Worm (Caenorhabditis elegans): ENCODE measurements around the gene Y43F8B.1.

Gene Y43F8B.1

DNA sequence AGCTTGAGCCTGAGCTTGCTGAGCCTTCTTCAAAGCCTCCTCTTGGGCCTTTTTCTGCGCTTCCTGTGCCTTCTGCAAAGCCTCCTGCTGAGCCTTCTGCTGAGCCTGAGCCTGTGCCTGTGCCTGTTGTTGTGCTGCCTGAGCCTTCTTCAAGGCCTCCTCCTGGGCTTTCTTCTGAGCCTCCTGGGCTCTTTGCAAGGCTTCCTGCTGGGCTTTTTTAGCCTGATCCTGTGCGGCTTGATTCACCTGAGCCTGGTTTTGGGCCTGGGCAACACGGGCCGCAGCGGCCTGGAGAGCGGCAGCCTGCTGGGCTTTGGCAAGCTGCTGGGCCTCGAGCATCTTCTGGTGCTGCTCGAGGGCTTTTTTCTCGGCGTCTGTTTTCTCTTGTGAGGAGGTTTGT lies 974 bp downstream of the Y43F8B.1 start:
- TF ChIP-seq tab-1 (GFP tag; IDR thresholded peaks at IDR 0.05) (no peak), cog-1 (tag; optimal IDR thresholded peaks at IDR 0.05) (no peak), ztf-29 (GFP tag; IDR thresholded peaks at IDR 0.05) (no peak), flt-1 (GFP tag; IDR thresholded peaks at IDR 0.05) (no peak), klf-2 (GFP tag; conservative IDR thresholded peaks at IDR 0.05) (no peak), T22C8.4 (GFP tag; IDR thresholded peaks at IDR 0.05) (no peak), ztf-23 (GFP tag; IDR thresholded peaks at IDR 0.05) (no peak), ref-1 (GFP tag; conservative IDR thresholded peaks at IDR 0.05) (no peak), med-1 (GFP tag; optimal IDR thresholded peaks at IDR 0.05; ENCODE audit: insufficient read depth) (no peak)

DNA sequence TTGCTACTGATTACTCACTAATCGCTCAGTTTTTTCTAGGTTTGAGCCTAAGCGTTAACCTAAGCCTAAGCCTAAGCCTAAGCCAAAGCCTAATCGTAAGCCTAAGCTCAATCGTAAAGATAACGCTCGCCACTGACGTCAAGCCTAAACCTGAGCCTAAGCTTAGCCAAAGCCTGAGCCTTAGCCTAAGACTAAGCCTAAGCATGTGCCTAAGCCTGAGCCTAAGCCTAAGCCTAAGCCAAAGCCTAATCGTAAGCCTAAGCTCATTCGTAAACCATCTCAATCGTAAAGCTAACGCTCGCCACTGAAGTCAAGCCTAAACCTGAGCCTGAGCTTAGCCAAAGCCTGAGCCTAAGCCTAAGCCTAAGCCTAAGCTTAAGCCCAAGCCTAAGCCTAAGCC lies 2.5 kb downstream of the Y43F8B.1 start:
- TF ChIP-seq flt-1 (GFP tag; IDR thresholded peaks at IDR 0.05) (no peak), ztf-29 (GFP tag; IDR thresholded peaks at IDR 0.05) (no peak; the same call in 1 of the 2 replicates), T22C8.4 (GFP tag; IDR thresholded peaks at IDR 0.05) (no peak), klf-2 (GFP tag; conservative IDR thresholded peaks at IDR 0.05) (no peak), cog-1 (tag; optimal IDR thresholded peaks at IDR 0.05) (no peak), tab-1 (GFP tag; IDR thresholded peaks at IDR 0.05) (no peak), ztf-23 (GFP tag; IDR thresholded peaks at IDR 0.05) (no peak), ref-1 (GFP tag; conservative IDR thresholded peaks at IDR 0.05) (no peak), med-1 (GFP tag; optimal IDR thresholded peaks at IDR 0.05; ENCODE audit: insufficient read depth) (no peak)

DNA sequence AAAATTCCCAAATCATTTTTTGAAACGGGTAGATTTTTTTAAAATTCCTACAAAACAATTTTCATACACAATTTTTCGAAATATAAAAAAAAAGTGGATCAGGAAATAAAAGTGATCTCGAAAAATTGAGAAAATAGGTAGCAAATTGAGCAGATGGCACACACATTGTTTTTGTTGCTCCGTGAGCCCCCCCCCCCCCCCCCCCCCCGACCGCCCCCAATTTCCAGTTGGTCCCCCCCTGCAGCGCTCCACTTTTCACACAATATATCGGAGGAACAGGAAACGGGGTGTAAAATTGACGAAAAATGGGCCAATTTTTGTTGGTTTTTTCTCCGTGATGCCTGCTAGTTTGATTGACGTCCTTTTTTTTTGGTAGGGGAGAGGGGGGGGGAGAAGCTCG lies 5.1 kb downstream of the Y43F8B.1 start:
- TF ChIP-seq flt-1 (GFP tag; IDR thresholded peaks at IDR 0.05) (no peak), med-1 (GFP tag; optimal IDR thresholded peaks at IDR 0.05; ENCODE audit: insufficient read depth) (no peak), tab-1 (GFP tag; IDR thresholded peaks at IDR 0.05) (no peak), T22C8.4 (GFP tag; IDR thresholded peaks at IDR 0.05) (no peak), ztf-23 (GFP tag; IDR thresholded peaks at IDR 0.05) (no peak), klf-2 (GFP tag; conservative IDR thresholded peaks at IDR 0.05) (no peak), cog-1 (tag; optimal IDR thresholded peaks at IDR 0.05) (no peak), ztf-29 (GFP tag; IDR thresholded peaks at IDR 0.05) (no peak)

DNA sequence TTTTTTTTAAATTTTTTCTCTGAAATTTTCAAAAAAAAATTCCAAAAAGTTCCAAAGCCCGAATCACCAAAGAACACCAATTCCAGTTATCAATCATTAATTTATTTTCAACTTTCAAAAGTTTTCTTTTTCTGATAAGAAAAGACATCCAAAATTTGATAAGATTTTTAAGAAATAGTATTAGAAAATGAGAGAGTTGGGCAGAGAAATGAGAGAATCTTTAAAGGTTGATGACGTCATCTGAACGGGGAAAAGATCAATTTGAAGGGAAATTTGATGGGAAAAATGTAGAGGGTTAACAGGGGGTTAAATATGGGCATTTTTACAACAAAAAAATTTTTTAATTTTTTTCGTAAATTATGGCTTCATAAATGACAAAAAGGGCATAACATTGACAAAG lies 12.5 kb downstream of the Y43F8B.1 start:
- TF ChIP-seq flt-1 (GFP tag; IDR thresholded peaks at IDR 0.05) (no peak), ztf-29 (GFP tag; IDR thresholded peaks at IDR 0.05) (no peak), tab-1 (GFP tag; IDR thresholded peaks at IDR 0.05) (no peak), med-1 (GFP tag; optimal IDR thresholded peaks at IDR 0.05; ENCODE audit: insufficient read depth) (no peak), T22C8.4 (GFP tag; IDR thresholded peaks at IDR 0.05) (no peak), ref-1 (GFP tag; conservative IDR thresholded peaks at IDR 0.05) (no peak), ztf-23 (GFP tag; IDR thresholded peaks at IDR 0.05) (no peak), cog-1 (tag; optimal IDR thresholded peaks at IDR 0.05) (no peak), klf-2 (GFP tag; conservative IDR thresholded peaks at IDR 0.05) (no peak)

DNA sequence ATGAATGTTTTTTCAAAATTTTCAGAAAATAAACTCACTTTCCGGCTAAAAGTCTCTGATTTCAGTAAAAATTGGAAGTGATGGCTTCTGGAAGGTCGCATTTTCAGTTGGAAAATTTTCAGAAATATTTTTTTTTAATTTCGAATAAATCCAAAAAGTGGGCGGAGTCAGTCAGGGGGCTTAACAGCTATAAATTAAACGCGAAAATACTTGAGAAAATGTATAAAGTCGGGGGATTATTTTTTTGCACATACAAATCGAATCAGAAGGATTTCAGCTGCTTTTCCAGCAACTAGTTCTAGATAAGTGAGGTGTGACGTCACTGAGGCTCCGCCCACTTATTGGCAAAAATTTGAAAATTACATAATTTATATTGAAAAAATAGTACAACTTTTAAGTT lies 13.0 kb downstream of the Y43F8B.1 start, which contains the start of gene Y43F8B.2:
Y43F8B.2 (minus strand) TSS at position 101 of the 400 bp plus-strand sequence.
- no peak for TF ChIP-seq klf-2 (GFP tag; conservative IDR thresholded peaks at IDR 0.05)
- no peak for TF ChIP-seq cog-1 (tag; optimal IDR thresholded peaks at IDR 0.05)
- no peak for TF ChIP-seq ztf-23 (GFP tag; IDR thresholded peaks at IDR 0.05)
- TF ChIP-seq T22C8.4 (GFP tag; IDR thresholded peaks at IDR 0.05) = no peak
- no peak for TF ChIP-seq med-1 (GFP tag; optimal IDR thresholded peaks at IDR 0.05; ENCODE audit: insufficient read depth)
- TF ChIP-seq ztf-29 (GFP tag; IDR thresholded peaks at IDR 0.05) = no peak
- no peak for TF ChIP-seq ref-1 (GFP tag; conservative IDR thresholded peaks at IDR 0.05)
- TF ChIP-seq flt-1 (GFP tag; IDR thresholded peaks at IDR 0.05) = no peak
- no peak for TF ChIP-seq tab-1 (GFP tag; IDR thresholded peaks at IDR 0.05)

DNA sequence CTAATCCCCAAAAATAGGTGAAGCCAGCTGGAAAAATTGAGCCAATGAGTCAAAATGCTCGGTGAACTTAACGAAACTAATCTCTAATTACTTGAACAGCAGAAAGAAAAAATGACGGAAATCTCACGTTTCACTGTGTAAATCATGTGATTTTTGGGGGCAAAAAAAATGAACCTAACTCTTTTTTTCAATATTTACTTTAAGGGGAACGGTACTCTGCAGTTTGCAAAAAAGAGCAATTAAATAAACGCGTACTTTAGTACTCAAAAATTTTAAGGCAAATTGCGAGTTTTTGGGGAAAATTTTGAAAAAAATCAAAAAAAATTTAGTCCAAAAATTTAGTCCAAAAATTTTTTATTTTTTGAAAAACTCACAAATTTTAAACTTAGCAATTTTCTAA lies 15.0 kb downstream of the Y43F8B.1 start:
- TF ChIP-seq ref-1 (GFP tag; conservative IDR thresholded peaks at IDR 0.05) (no peak), flt-1 (GFP tag; IDR thresholded peaks at IDR 0.05) (no peak), ztf-29 (GFP tag; IDR thresholded peaks at IDR 0.05) (no peak), ztf-23 (GFP tag; IDR thresholded peaks at IDR 0.05) (no peak), med-1 (GFP tag; optimal IDR thresholded peaks at IDR 0.05; ENCODE audit: insufficient read depth) (no peak)

DNA sequence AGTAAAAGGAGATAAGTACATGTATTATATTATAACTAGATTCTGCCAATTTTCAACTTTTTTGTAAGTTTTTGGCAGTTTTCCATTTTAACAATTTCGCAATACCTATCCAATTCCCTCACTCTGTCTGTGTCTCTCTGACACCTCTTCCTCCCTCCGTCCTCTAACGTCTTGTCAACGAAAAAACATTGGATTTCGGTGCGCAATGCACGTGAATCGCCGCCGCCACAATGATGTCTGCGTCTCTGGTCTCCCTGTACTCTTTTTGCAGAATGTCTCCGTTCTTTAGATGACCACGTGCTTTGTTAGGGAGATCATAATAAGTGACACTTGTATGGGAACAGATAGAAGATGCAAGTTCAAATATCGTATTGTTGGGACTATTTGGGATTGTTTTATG lies 16.8 kb downstream of the Y43F8B.1 start:
- 0 out of 2 replicates have a peak, but pooled peaks have one; percentile 7 for TF ChIP-seq flt-1 (GFP tag; IDR thresholded peaks at IDR 0.05)
- TF ChIP-seq ztf-29 (GFP tag; IDR thresholded peaks at IDR 0.05) = no peak
- TF ChIP-seq tab-1 (GFP tag; IDR thresholded peaks at IDR 0.05) = no peak
- TF ChIP-seq cog-1 (tag; optimal IDR thresholded peaks at IDR 0.05) = peak; percentile 84

DNA sequence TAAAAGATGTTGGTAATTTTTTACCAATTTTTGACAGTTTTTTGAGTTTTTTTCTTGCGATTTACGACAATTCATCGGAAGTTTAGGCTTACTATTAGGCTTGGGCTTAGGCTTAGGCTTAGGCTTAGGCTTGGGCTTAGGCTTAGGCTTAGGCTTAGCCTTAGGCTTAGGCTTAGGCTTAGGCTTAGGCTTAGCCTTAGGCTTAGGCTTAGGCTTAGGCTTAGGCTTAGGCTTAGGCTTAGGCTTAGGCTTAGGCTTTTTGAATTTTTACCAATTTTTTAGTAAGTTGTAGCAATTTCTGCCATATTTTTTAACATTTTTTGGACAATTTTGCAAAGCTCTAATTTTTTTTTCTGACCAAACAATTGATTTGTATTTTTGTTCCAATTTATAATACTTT lies 17.5 kb downstream of the Y43F8B.1 start:
- TF ChIP-seq ztf-29 (GFP tag; IDR thresholded peaks at IDR 0.05) = peak; percentile 87

DNA sequence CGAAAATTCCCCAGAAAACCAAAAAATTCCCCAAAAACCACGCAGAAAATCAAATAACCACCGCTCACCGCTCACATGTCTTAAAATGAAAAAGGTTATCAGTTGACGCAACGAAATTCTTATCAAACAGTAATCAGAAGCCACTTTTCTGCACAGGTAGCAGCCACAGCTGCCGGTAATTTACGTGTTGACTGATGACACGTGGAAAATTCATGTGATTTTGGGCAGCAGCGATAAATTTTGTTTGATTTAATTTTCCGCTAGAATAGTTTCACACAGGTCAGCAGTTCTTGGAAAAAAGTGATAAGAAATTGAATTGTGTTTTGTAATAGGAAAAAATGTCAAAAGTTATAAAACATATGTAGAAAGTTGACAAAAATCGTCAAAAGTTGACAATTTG lies 18.4 kb downstream of the Y43F8B.1 start:
- TF ChIP-seq ref-1 (GFP tag; conservative IDR thresholded peaks at IDR 0.05) (no peak), T22C8.4 (GFP tag; IDR thresholded peaks at IDR 0.05) (no peak), med-1 (GFP tag; optimal IDR thresholded peaks at IDR 0.05; ENCODE audit: insufficient read depth) (no peak), ztf-29 (GFP tag; IDR thresholded peaks at IDR 0.05) (no peak), ztf-23 (GFP tag; IDR thresholded peaks at IDR 0.05) (no peak), flt-1 (GFP tag; IDR thresholded peaks at IDR 0.05) (no peak), tab-1 (GFP tag; IDR thresholded peaks at IDR 0.05) (no peak), klf-2 (GFP tag; conservative IDR thresholded peaks at IDR 0.05) (no peak), cog-1 (tag; optimal IDR thresholded peaks at IDR 0.05) (no peak)

DNA sequence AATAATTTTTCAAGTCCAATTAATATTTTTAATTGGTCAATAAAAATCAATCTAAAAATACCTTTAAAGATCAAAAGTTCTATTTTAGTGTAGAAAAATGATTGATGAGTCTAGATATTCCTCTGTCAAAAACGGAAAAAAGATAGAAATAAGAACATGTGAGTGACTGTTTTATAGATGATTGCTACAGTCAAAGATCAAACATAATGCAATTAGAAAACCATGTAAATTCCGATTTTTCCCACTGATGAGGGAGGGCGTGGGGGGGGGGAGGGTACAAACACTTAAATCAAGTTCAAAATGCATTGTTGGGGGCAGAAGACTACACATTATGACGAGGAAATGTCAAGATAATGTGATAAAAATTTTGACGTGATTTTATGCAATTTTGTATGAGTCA lies 19.8 kb downstream of the Y43F8B.1 start:
- TF ChIP-seq ztf-29 (GFP tag; IDR thresholded peaks at IDR 0.05) (no peak), klf-2 (GFP tag; conservative IDR thresholded peaks at IDR 0.05) (no peak), ztf-23 (GFP tag; IDR thresholded peaks at IDR 0.05) (no peak), tab-1 (GFP tag; IDR thresholded peaks at IDR 0.05) (no peak), med-1 (GFP tag; optimal IDR thresholded peaks at IDR 0.05; ENCODE audit: insufficient read depth) (no peak), cog-1 (tag; optimal IDR thresholded peaks at IDR 0.05) (no peak), ref-1 (GFP tag; conservative IDR thresholded peaks at IDR 0.05) (no peak), flt-1 (GFP tag; IDR thresholded peaks at IDR 0.05) (no peak), T22C8.4 (GFP tag; IDR thresholded peaks at IDR 0.05) (no peak)

Data from whole organism, midembryonic.